Fruit fly (Drosophila melanogaster) whole organism, pupa: Measurements from ENCODE around the gene Chd64.
A peak's percentile ranks its signal among the peaks of the same experiment; 100 is the strongest.

Source experiments
- CG10348 ChIP-seq: fragments of 200-800 bp; sonication (Bioruptor generic); IDR thresholded peaks from 2 replicates; pipeline ENCODE4 v1.3.6; 2022; ENCODE audit warnings: missing biosample characterization, missing genetic modification characterization
- CG12605 ChIP-seq: fragments of 200-800 bp; sonication (Bioruptor generic); IDR thresholded peaks from 2 replicates; pipeline ENCODE4 v1.3.6; 2022; ENCODE audit warnings: missing biosample characterization, missing genetic modification characterization
- CG13204 ChIP-seq: fragments of 200-800 bp; sonication (Bioruptor generic); optimal IDR thresholded peaks from 2 replicates; lab custom pipeline; 2018; ENCODE audit warnings: missing biosample characterization, mild to moderate bottlenecking, missing genetic modification characterization, moderate library complexity
- CG14655 ChIP-seq: fragments of 200-800 bp; sonication (Bioruptor generic); optimal IDR thresholded peaks from 3 replicates; lab custom pipeline; 2017; ENCODE audit warnings: mild to moderate bottlenecking, missing biosample characterization, missing genetic modification reagents, missing genetic modification characterization
- CG15710 ChIP-seq: fragments of 200-800 bp; sonication (Bioruptor generic); optimal IDR thresholded peaks from 2 replicates; lab custom pipeline; 2018; ENCODE audit warnings: missing biosample characterization, mild to moderate bottlenecking, missing genetic modification characterization, moderate library complexity
- CG17806 ChIP-seq: fragments of 200-800 bp; sonication (Bioruptor generic); optimal IDR thresholded peaks from 2 replicates; lab custom pipeline; 2018; ENCODE audit warnings: missing biosample characterization, mild to moderate bottlenecking, missing genetic modification characterization, moderate library complexity
- CG32121 ChIP-seq: fragments of 200-800 bp; sonication (Bioruptor generic); IDR thresholded peaks from 2 replicates; pipeline ENCODE4 v1.3.6; 2022; ENCODE audit warnings: missing biosample characterization, missing genetic modification characterization
- CG34367 ChIP-seq: fragments of 200-800 bp; sonication (Bioruptor generic); optimal IDR thresholded peaks from 2 replicates; lab custom pipeline; 2018; ENCODE audit warnings: missing biosample characterization, mild to moderate bottlenecking, missing genetic modification characterization
- CG4496 ChIP-seq: fragments of 200-800 bp; sonication (Bioruptor generic); IDR thresholded peaks from 3 replicates; pipeline ENCODE4 v1.3.6; 2022; ENCODE audit warnings: missing biosample characterization, missing genetic modification characterization
- CG8159 ChIP-seq: fragments of 200-800 bp; sonication (Bioruptor generic); optimal IDR thresholded peaks from 3 replicates; lab custom pipeline; 2018; ENCODE audit warnings: missing biosample characterization, mild to moderate bottlenecking, missing genetic modification characterization, moderate library complexity
- CG8301 ChIP-seq: fragments of 200-800 bp; sonication (Bioruptor generic); optimal IDR thresholded peaks from 2 replicates; lab custom pipeline; 2018; ENCODE audit warnings: missing biosample characterization, mild to moderate bottlenecking, missing genetic modification characterization
- CG9948 ChIP-seq: fragments of 200-800 bp; sonication (Bioruptor generic); optimal IDR thresholded peaks from 2 replicates; lab custom pipeline; 2018; ENCODE audit warnings: missing biosample characterization, mild to moderate bottlenecking, missing genetic modification characterization, moderate library complexity
- D1 ChIP-seq: fragments of 200-800 bp; sonication (Bioruptor generic); optimal IDR thresholded peaks from 2 replicates; lab custom pipeline; 2018; ENCODE audit warnings: missing biosample characterization, mild to moderate bottlenecking, missing genetic modification characterization, moderate library complexity
- EcR ChIP-seq: fragments of 200-800 bp; sonication (Bioruptor generic); optimal IDR thresholded peaks from 3 replicates; lab custom pipeline; 2019; ENCODE audit warnings: missing biosample characterization, missing genetic modification characterization, mild to moderate bottlenecking, moderate library complexity, missing genetic modification reagents
- Ets98B ChIP-seq: fragments of 200-800 bp; sonication (Bioruptor generic); IDR thresholded peaks from 2 replicates; pipeline ENCODE4 v1.3.6; 2022; ENCODE audit warnings: missing biosample characterization, missing genetic modification characterization
- Pif1A ChIP-seq: fragments of 200-800 bp; sonication (Bioruptor generic); optimal IDR thresholded peaks from 3 replicates; lab custom pipeline; 2016; ENCODE audit warnings: missing biosample characterization, missing genetic modification characterization
- Pif1B ChIP-seq: fragments of 200-800 bp; sonication (Bioruptor generic); optimal IDR thresholded peaks from 3 replicates; lab custom pipeline; 2016; ENCODE audit warnings: missing biosample characterization, missing genetic modification characterization
- Snoo ChIP-seq: fragments of 200-800 bp; sonication (Bioruptor generic); optimal IDR thresholded peaks from 3 replicates; lab custom pipeline; 2017; ENCODE audit warnings: missing biosample characterization, mild to moderate bottlenecking, missing genetic modification characterization, inconsistent platforms
- fd96Ca ChIP-seq: fragments of 200-800 bp; sonication (Bioruptor generic); IDR thresholded peaks from 3 replicates; pipeline ENCODE4 v1.3.6; 2022; ENCODE audit warnings: missing biosample characterization, missing genetic modification characterization
- gl ChIP-seq: fragments of 200-800 bp; sonication (Bioruptor generic); optimal IDR thresholded peaks from 2 replicates; lab custom pipeline; 2018; ENCODE audit warnings: missing biosample characterization, mild to moderate bottlenecking, missing genetic modification characterization
- rn ChIP-seq: fragments of 200-800 bp; sonication (Bioruptor generic); IDR thresholded peaks from 2 replicates; pipeline ENCODE4 v1.3.6; 2022; ENCODE audit warnings: missing biosample characterization, missing genetic modification characterization

The Chd64 gene

DNA sequence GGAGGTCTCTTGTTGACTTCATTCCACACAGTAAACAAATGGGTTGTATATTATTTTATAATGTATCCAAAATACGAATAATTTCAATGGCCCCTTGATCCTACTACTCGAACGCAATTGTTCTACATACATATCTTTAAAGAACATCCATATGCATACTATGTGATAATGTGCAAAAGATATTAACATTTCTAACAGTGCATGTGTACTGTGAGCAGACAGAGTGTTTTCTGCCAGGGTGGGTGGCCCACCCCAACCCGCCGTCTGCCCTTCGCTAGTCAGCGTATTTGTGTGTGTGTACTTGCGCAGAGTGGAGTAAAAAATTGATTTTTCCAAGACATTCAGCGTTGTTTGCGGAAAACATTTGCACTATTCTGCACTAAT lies 51.2 kb downstream of the Chd64 start:
- TF ChIP-seq CG17806 (tag; lab: Kevin White, UChicago) (peak; percentile 97), CG4496 (peak; percentile 97), CG9948 (peak; percentile 91), CG34367 (tag; lab: Kevin White, UChicago) (peak; percentile 94), CG8301 (tag; lab: Kevin White, UChicago) (peak; percentile 89), CG14655 (GFP tag; lab: Kevin White, UChicago) (peak; percentile 83), CG32121 (GFP tag; lab: Robert Waterston, UW) (peak; percentile 85), CG13204 (GFP tag; lab: Kevin White, UChicago) (no peak), Pif1B (GFP tag; lab: Kevin White, UChicago) (peak; percentile 77), EcR (GFP tag; lab: Kevin White, UChicago) (no peak), D1 (tag; lab: Kevin White, UChicago) (peak; percentile 34), CG10348 (GFP tag; lab: Robert Waterston, UW) (peak; percentile 77), CG12605 (GFP tag; lab: Robert Waterston, UW) (peak; percentile 92), Snoo (tag; lab: Kevin White, UChicago) (no peak), gl (tag; lab: Kevin White, UChicago) (peak; percentile 91), CG15710 (tag; lab: Kevin White, UChicago) (peak; percentile 84), Pif1A (GFP tag; lab: Kevin White, UChicago) (peak; percentile 70), CG8159 (peak; percentile 91), rn (peak; percentile 92), Ets98B (GFP tag; lab: Robert Waterston, UW) (peak; percentile 94), fd96Ca (GFP tag; lab: Robert Waterston, UW) (peak; percentile 92)

DNA sequence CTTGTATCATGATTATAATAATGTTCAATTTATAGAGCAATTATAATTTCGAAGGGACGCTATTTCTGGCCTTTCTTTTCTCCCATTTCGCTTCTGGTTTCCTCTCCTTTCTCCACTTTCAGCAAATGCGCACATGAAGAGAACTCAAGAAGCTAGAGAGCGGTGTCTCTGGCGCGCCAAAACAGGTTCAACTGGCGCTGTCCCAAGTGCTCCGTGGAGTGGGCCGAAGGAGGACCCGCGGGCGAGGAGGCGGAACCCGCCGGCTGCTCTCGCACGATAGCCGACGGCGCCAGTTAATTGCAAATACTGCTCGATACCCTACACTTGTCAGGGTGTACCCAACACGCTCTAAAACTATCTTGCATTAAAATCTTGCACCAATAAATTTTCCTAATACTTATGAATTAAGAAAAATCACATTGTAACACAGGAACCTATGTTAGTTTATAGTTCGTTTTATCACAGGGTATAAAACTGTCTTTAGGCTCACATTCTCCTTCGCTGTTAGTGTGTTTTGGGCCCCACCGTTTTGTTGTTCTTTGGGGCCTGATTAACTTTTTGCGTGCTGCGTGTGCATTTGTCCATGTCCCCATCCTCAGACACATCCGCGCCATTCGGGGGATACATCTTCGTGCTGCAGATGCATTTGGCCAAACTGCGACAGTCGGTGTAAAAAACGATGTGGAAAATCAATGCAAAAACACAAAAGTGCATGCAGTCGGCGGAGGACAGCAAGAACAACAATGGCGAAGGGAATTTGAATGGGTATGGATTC lies 51.8 kb downstream of the Chd64 start:
- peak; percentile 95 for TF ChIP-seq CG10348 (GFP tag; lab: Robert Waterston, UW)
- peak; percentile 94 for TF ChIP-seq gl (tag; lab: Kevin White, UChicago)
- TF ChIP-seq Pif1A (GFP tag; lab: Kevin White, UChicago), result peak; percentile 97
- TF ChIP-seq fd96Ca (GFP tag; lab: Robert Waterston, UW), result peak; percentile 99
- peak; percentile 70 for TF ChIP-seq D1 (tag; lab: Kevin White, UChicago)
- peak; percentile 95 for TF ChIP-seq Pif1B (GFP tag; lab: Kevin White, UChicago)
- TF ChIP-seq rn, result peak; percentile 96
- peak; percentile 96 for TF ChIP-seq CG13204 (GFP tag; lab: Kevin White, UChicago)
- TF ChIP-seq CG12605 (GFP tag; lab: Robert Waterston, UW), result peak; percentile 98
- TF ChIP-seq Snoo (tag; lab: Kevin White, UChicago), result peak; percentile 91
- TF ChIP-seq CG8301 (tag; lab: Kevin White, UChicago), result peak; percentile 99
- TF ChIP-seq CG15710 (tag; lab: Kevin White, UChicago), result peak; percentile 98
- peak; percentile 99 for TF ChIP-seq CG4496
- peak; percentile 98 for TF ChIP-seq CG9948
- peak; percentile 99 for TF ChIP-seq CG32121 (GFP tag; lab: Robert Waterston, UW)
- TF ChIP-seq CG34367 (tag; lab: Kevin White, UChicago), result peak; percentile 97
- TF ChIP-seq CG8159, result peak; percentile 96
- TF ChIP-seq Ets98B (GFP tag; lab: Robert Waterston, UW), result peak; percentile 99
- TF ChIP-seq CG17806 (tag; lab: Kevin White, UChicago), result peak; percentile 98
- peak; percentile 54 for TF ChIP-seq EcR (GFP tag; lab: Kevin White, UChicago)
- peak; percentile 98 for TF ChIP-seq CG14655 (GFP tag; lab: Kevin White, UChicago)

DNA sequence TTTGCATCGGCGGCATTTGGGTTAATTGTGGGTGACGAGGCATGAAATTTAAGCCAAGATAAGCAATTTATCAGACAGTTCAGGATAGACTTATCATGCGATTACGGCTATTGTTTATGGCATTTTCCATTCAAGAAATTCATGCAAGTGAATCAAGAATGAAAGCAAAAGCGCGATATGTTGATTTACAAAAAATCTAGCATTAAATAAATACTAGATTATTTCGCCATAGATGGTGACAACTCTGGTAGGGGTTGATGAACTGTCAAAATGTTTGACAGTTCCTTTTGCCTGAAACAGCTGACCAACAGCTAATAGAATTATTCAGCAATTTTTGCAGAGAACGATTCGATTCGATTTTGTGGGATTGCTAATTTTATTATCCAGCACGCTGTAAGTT lies 53.1 kb downstream of the Chd64 start, which contains the start of gene CG32259:
Gene CG32259, plus strand, starts transcription at position 301 of the 400 bp plus-strand sequence.
- TF ChIP-seq Pif1B (GFP tag; lab: Kevin White, UChicago) (no peak), CG14655 (GFP tag; lab: Kevin White, UChicago) (no peak), D1 (tag; lab: Kevin White, UChicago) (no peak), CG34367 (tag; lab: Kevin White, UChicago) (no peak), CG15710 (tag; lab: Kevin White, UChicago) (no peak), CG17806 (tag; lab: Kevin White, UChicago) (no peak), CG13204 (GFP tag; lab: Kevin White, UChicago) (no peak), CG4496 (no peak), rn (no peak), Snoo (tag; lab: Kevin White, UChicago) (no peak), CG32121 (GFP tag; lab: Robert Waterston, UW) (no peak), CG12605 (GFP tag; lab: Robert Waterston, UW) (no peak), Ets98B (GFP tag; lab: Robert Waterston, UW) (no peak)

DNA sequence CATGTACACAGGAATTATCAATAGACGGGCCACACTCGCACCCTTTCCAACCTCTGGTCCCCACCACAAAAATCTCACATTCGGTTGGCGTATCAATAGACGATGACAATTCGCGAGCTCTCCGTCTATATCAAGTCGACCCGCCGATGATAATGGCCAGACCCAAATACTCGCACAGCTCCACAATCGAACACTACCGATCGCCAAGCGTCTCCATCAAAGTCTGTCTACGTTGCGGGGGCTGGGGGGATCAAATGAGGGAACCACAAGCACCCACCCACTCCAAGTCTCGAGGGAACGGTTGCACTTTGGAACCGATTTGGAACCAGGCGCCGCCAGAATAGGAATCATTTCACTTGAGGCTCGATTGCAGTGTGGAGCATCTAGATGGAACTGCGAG lies 53.8 kb downstream of the Chd64 start:
- TF ChIP-seq CG14655 (GFP tag; lab: Kevin White, UChicago), result no peak
- no peak for TF ChIP-seq CG17806 (tag; lab: Kevin White, UChicago)
- no peak for TF ChIP-seq Snoo (tag; lab: Kevin White, UChicago)
- TF ChIP-seq Pif1B (GFP tag; lab: Kevin White, UChicago), result no peak
- no peak for TF ChIP-seq CG10348 (GFP tag; lab: Robert Waterston, UW)
- no peak for TF ChIP-seq CG8301 (tag; lab: Kevin White, UChicago)
- no peak for TF ChIP-seq rn
- TF ChIP-seq gl (tag; lab: Kevin White, UChicago), result no peak
- peak; percentile 43; the same call in 1 of the 3 replicates for TF ChIP-seq CG4496
- TF ChIP-seq CG15710 (tag; lab: Kevin White, UChicago), result no peak
- peak; percentile 42 for TF ChIP-seq Ets98B (GFP tag; lab: Robert Waterston, UW)
- no peak for TF ChIP-seq Pif1A (GFP tag; lab: Kevin White, UChicago)
- TF ChIP-seq fd96Ca (GFP tag; lab: Robert Waterston, UW), result peak; percentile 56; the same call in 2 of the 3 replicates
- no peak for TF ChIP-seq CG8159
- no peak for TF ChIP-seq CG34367 (tag; lab: Kevin White, UChicago)
- peak; percentile 64 for TF ChIP-seq CG32121 (GFP tag; lab: Robert Waterston, UW)
- peak; percentile 62 for TF ChIP-seq CG12605 (GFP tag; lab: Robert Waterston, UW)
- TF ChIP-seq CG13204 (GFP tag; lab: Kevin White, UChicago), result no peak
- TF ChIP-seq CG9948, result no peak
- TF ChIP-seq D1 (tag; lab: Kevin White, UChicago), result no peak
- no peak for TF ChIP-seq EcR (GFP tag; lab: Kevin White, UChicago)
